Fruit fly (Drosophila melanogaster) whole organism, embryonic: ENCODE results near the gene CG9483.

ENCODE experiments used
- CG10147 ChIP-seq: fragments of 200-800 bp; sonication (Bioruptor generic); optimal IDR thresholded peaks from 2 replicates; lab custom pipeline; 2019; ENCODE audit warnings: missing biosample characterization, mild to moderate bottlenecking, missing genetic modification characterization, moderate library complexity
- CG10267 ChIP-seq: fragments of 200-800 bp; sonication (Bioruptor generic); optimal IDR thresholded peaks from 2 replicates; lab custom pipeline; 2018; ENCODE audit warnings: missing biosample characterization, mild to moderate bottlenecking, missing genetic modification characterization, moderate library complexity
- CG11560 ChIP-seq: fragments of 200-800 bp; sonication (Bioruptor generic); IDR thresholded peaks from 3 replicates; pipeline ENCODE4 v1.3.6; 2022; ENCODE audit warnings: missing biosample characterization, missing genetic modification characterization
- CG11696 ChIP-seq: fragments of 200-800 bp; sonication (Bioruptor generic); IDR thresholded peaks from 2 replicates; pipeline ENCODE4 v1.3.6; 2022; ENCODE audit warnings: missing biosample characterization, missing genetic modification characterization
- CG13296 ChIP-seq: fragments of 200-800 bp; sonication (Bioruptor generic); optimal IDR thresholded peaks from 3 replicates; lab custom pipeline; 2018; ENCODE audit warnings: missing biosample characterization, mild to moderate bottlenecking, missing genetic modification characterization
- CG13424 ChIP-seq: fragments of 200-800 bp; sonication (Bioruptor generic); optimal IDR thresholded peaks from 2 replicates; lab custom pipeline; 2019; ENCODE audit warnings: missing biosample characterization, mild to moderate bottlenecking, missing genetic modification characterization, moderate library complexity
- CG14710 ChIP-seq: fragments of 200-800 bp; sonication (Bioruptor generic); optimal IDR thresholded peaks from 3 replicates; lab custom pipeline; 2019; ENCODE audit warnings: missing biosample characterization, mild to moderate bottlenecking, missing genetic modification characterization, moderate library complexity
- CG15601 ChIP-seq: fragments of 200-800 bp; sonication (Bioruptor generic); optimal IDR thresholded peaks from 3 replicates; lab custom pipeline; 2019; ENCODE audit warnings: missing biosample characterization, mild to moderate bottlenecking, missing genetic modification characterization, moderate library complexity
- CG17186 ChIP-seq: fragments of 200-800 bp; sonication (Bioruptor generic); optimal IDR thresholded peaks from 3 replicates; lab custom pipeline; 2017; ENCODE audit warnings: missing biosample characterization, missing genetic modification reagents, missing genetic modification characterization
- CG2120 ChIP-seq: fragments of 200-800 bp; sonication (Bioruptor generic); optimal IDR thresholded peaks from 3 replicates; lab custom pipeline; 2016; ENCODE audit warnings: missing biosample characterization, missing genetic modification characterization
- CG2875 ChIP-seq: fragments of 200-800 bp; sonication (Bioruptor generic); optimal IDR thresholded peaks from 2 replicates; lab custom pipeline; 2017; ENCODE audit warnings: missing biosample characterization, mild to moderate bottlenecking, missing genetic modification characterization, missing genetic modification reagents
- CG31224 ChIP-seq: fragments of 200-800 bp; sonication (Bioruptor generic); IDR thresholded peaks from 2 replicates; pipeline ENCODE4 v1.3.6; 2022; ENCODE audit warnings: missing biosample characterization, missing genetic modification characterization
- CG34376 ChIP-seq: fragments of 200-800 bp; sonication (Bioruptor generic); optimal IDR thresholded peaks from 2 replicates; lab custom pipeline; 2018; ENCODE audit warnings: missing biosample characterization, mild to moderate bottlenecking, missing genetic modification characterization
- CG4282 ChIP-seq: fragments of 200-800 bp; sonication (Bioruptor generic); optimal IDR thresholded peaks from 2 replicates; lab custom pipeline; 2016; ENCODE audit warnings: missing biosample characterization, missing genetic modification characterization
- CG4328 ChIP-seq: fragments of 200-800 bp; sonication (Bioruptor generic); optimal IDR thresholded peaks from 3 replicates; lab custom pipeline; 2017; ENCODE audit warnings: missing biosample characterization, missing genetic modification reagents, missing genetic modification characterization
- CG4424 ChIP-seq: fragments of 200-800 bp; sonication (Bioruptor generic); optimal IDR thresholded peaks from 3 replicates; lab custom pipeline; 2016; ENCODE audit warnings: missing biosample characterization, missing genetic modification characterization
- CG4854 ChIP-seq: fragments of 200-800 bp; sonication (Bioruptor generic); optimal IDR thresholded peaks from 2 replicates; lab custom pipeline; 2016; ENCODE audit warnings: missing biosample characterization, missing genetic modification characterization, inconsistent platforms
- CG6272 ChIP-seq: fragments of 200-800 bp; sonication (Bioruptor generic); IDR thresholded peaks from 2 replicates; pipeline ENCODE4 v1.3.6; 2022; ENCODE audit warnings: missing biosample characterization, missing genetic modification characterization
- CG9876 ChIP-seq: fragments of 200-800 bp; sonication (Bioruptor generic); optimal IDR thresholded peaks from 2 replicates; lab custom pipeline; 2016; ENCODE audit warnings: missing biosample characterization, missing genetic modification characterization
- CkIIα-i1 ChIP-seq: fragments of 200-800 bp; sonication (Bioruptor generic); IDR thresholded peaks from 2 replicates; pipeline ENCODE4 v1.3.6; 2022; ENCODE audit warnings: missing biosample characterization, missing genetic modification characterization
- D19A ChIP-seq: fragments of 200-800 bp; optimal IDR thresholded peaks from 3 replicates; lab custom pipeline; 2019; ENCODE audit warnings: missing biosample characterization, mild to moderate bottlenecking, missing genetic modification characterization, moderate library complexity
- Dek ChIP-seq: fragments of 200-800 bp; sonication (Bioruptor generic); optimal IDR thresholded peaks from 3 replicates; lab custom pipeline; 2019; ENCODE audit warnings: missing biosample characterization, mild to moderate bottlenecking, missing genetic modification characterization, moderate library complexity
- Dll ChIP-seq: fragments of 200-800 bp; sonication (Bioruptor generic); IDR thresholded peaks from 4 replicates; pipeline ENCODE4 v1.3.6; 2022; ENCODE audit warnings: missing biosample characterization, missing genetic modification characterization; ENCODE audit not compliant: partially characterized antibody
- ERR ChIP-seq: fragments of 200-800 bp; sonication (Bioruptor generic); optimal IDR thresholded peaks from 2 replicates; lab custom pipeline; 2016; ENCODE audit warnings: missing biosample characterization, missing genetic modification characterization
- GATAe ChIP-seq: fragments of 200-800 bp; sonication (Bioruptor generic); conservative IDR thresholded peaks from 2 replicates; pipeline ENCODE4 v1.3.6; 2022; ENCODE audit warnings: missing biosample characterization, missing genetic modification characterization
- Gsc ChIP-seq: fragments of 200-800 bp; sonication (Bioruptor generic); IDR thresholded peaks from 2 replicates; pipeline ENCODE4 v1.3.6; 2022; ENCODE audit warnings: missing biosample characterization, missing genetic modification characterization
- Gug ChIP-seq: fragments of 200-800 bp; sonication (Bioruptor generic); IDR thresholded peaks from 4 replicates; pipeline ENCODE4 v1.3.6; 2022; ENCODE audit warnings: missing biosample characterization, missing genetic modification characterization
- HLH3B ChIP-seq: fragments of 200-800 bp; sonication (Bioruptor generic); IDR thresholded peaks from 2 replicates; pipeline ENCODE4 v1.3.6; 2022; ENCODE audit warnings: missing biosample characterization, missing genetic modification characterization
- Hand ChIP-seq: fragments of 200-800 bp; sonication (Bioruptor generic); optimal IDR thresholded peaks from 2 replicates; lab custom pipeline; 2017; ENCODE audit warnings: mild to moderate bottlenecking, missing biosample characterization, missing genetic modification reagents, missing genetic modification characterization
- Hr3 ChIP-seq: fragments of 200-800 bp; sonication (Bioruptor generic); optimal IDR thresholded peaks from 3 replicates; lab custom pipeline; 2016; ENCODE audit warnings: missing biosample characterization, missing genetic modification characterization
- Jarid2 ChIP-seq: fragments of 200-800 bp; sonication (Bioruptor generic); optimal IDR thresholded peaks from 3 replicates; lab custom pipeline; 2017; ENCODE audit warnings: mild to moderate bottlenecking, missing biosample characterization, missing genetic modification reagents, missing genetic modification characterization
- Mes4 ChIP-seq: fragments of 200-800 bp; sonication (Bioruptor generic); optimal IDR thresholded peaks from 2 replicates; lab custom pipeline; 2016; ENCODE audit warnings: missing biosample characterization, missing genetic modification characterization
- Poxn ChIP-seq: fragments of 200-800 bp; sonication (Bioruptor generic); IDR thresholded peaks from 2 replicates; pipeline ENCODE4 v1.3.6; 2022; ENCODE audit warnings: missing biosample characterization, missing genetic modification characterization
- Stat92E ChIP-seq, 3 experiments: fragments of >200 bp in 2 of 3; fragments of 200-800 bp in 1 of 3; sonication (Bioruptor generic) in 1 of 3; optimal IDR thresholded peaks; 2 replicates each; lab custom pipeline; 2017 to 2019; ENCODE audit warnings: missing biosample characterization in 3 of 3, missing genetic modification characterization in 3 of 3, mild to moderate bottlenecking in 1 of 3, moderate library complexity in 1 of 3
- bowl ChIP-seq: fragments of 200-800 bp; sonication (Bioruptor generic); IDR thresholded peaks from 2 replicates; pipeline ENCODE4 v1.3.6; 2022; ENCODE audit warnings: missing biosample characterization, missing genetic modification characterization
- cato ChIP-seq: fragments of 200-800 bp; sonication (Bioruptor generic); optimal IDR thresholded peaks from 2 replicates; lab custom pipeline; 2016; ENCODE audit warnings: missing biosample characterization, missing genetic modification characterization, borderline replicate concordance
- crc ChIP-seq: fragments of 200-800 bp; sonication (Bioruptor generic); optimal IDR thresholded peaks from 2 replicates; lab custom pipeline; 2016; ENCODE audit warnings: missing biosample characterization, missing genetic modification characterization
- dpn ChIP-seq, 2 experiments: fragments of 200-800 bp; sonication (Bioruptor generic); optimal IDR thresholded peaks; 3 replicates each; lab custom pipeline; 2016; ENCODE audit warnings: missing biosample characterization in 2 of 2, missing genetic modification characterization in 2 of 2
- fd3F ChIP-seq: fragments of 200-800 bp; sonication (Bioruptor generic); optimal IDR thresholded peaks from 2 replicates; lab custom pipeline; 2018; ENCODE audit warnings: missing biosample characterization, mild to moderate bottlenecking, missing genetic modification characterization, moderate library complexity
- fu2 ChIP-seq: fragments of 200-800 bp; sonication (Bioruptor generic); optimal IDR thresholded peaks from 2 replicates; lab custom pipeline; 2016; ENCODE audit warnings: missing biosample characterization, missing genetic modification characterization
- gro ChIP-seq: fragments of 200-800 bp; sonication (Bioruptor generic); optimal IDR thresholded peaks from 2 replicates; lab custom pipeline; 2016; ENCODE audit warnings: missing biosample characterization, missing genetic modification characterization
- ind ChIP-seq: fragments of 200-800 bp; sonication (Bioruptor generic); optimal IDR thresholded peaks from 3 replicates; lab custom pipeline; 2016; ENCODE audit warnings: missing biosample characterization, missing genetic modification characterization
- jumu ChIP-seq: fragments of 200-800 bp; sonication (Bioruptor generic); optimal IDR thresholded peaks from 3 replicates; lab custom pipeline; 2016; ENCODE audit warnings: missing biosample characterization, missing genetic modification characterization
- maf-S ChIP-seq: fragments of 200-800 bp; sonication (Bioruptor generic); optimal IDR thresholded peaks from 2 replicates; lab custom pipeline; 2016; ENCODE audit warnings: missing biosample characterization, missing genetic modification characterization
- mirr ChIP-seq: fragments of 200-800 bp; sonication (Bioruptor generic); optimal IDR thresholded peaks from 3 replicates; lab custom pipeline; 2018; ENCODE audit warnings: missing biosample characterization, mild to moderate bottlenecking, missing genetic modification characterization
- peb ChIP-seq: fragments of 200-800 bp; sonication (Bioruptor generic); IDR thresholded peaks from 2 replicates; pipeline ENCODE4 v1.3.6; 2022; ENCODE audit warnings: missing biosample characterization, missing genetic modification characterization
- phol ChIP-seq: fragments of 200-800 bp; sonication (Bioruptor generic); optimal IDR thresholded peaks from 3 replicates; lab custom pipeline; 2018; ENCODE audit warnings: missing biosample characterization, mild to moderate bottlenecking, missing genetic modification characterization, moderate library complexity
- pnt ChIP-seq: fragments of 200-800 bp; sonication (Bioruptor generic); optimal IDR thresholded peaks from 3 replicates; lab custom pipeline; 2016; ENCODE audit warnings: missing biosample characterization, missing genetic modification characterization
- repo ChIP-seq: fragments of 200-800 bp; sonication (Bioruptor generic); optimal IDR thresholded peaks from 2 replicates; lab custom pipeline; 2016; ENCODE audit warnings: missing biosample characterization, missing genetic modification characterization
- ssp ChIP-seq: fragments of 200-800 bp; sonication (Bioruptor generic); IDR thresholded peaks from 2 replicates; pipeline ENCODE4 v1.3.6; 2022; ENCODE audit warnings: missing biosample characterization, missing genetic modification characterization
- zen ChIP-seq: fragments of 200-800 bp; sonication (Bioruptor generic); optimal IDR thresholded peaks from 3 replicates; lab custom pipeline; 2018; ENCODE audit warnings: missing biosample characterization, mild to moderate bottlenecking, missing genetic modification characterization, moderate library complexity
- zf30C ChIP-seq: fragments of 200-800 bp; sonication (Bioruptor generic); optimal IDR thresholded peaks from 3 replicates; lab custom pipeline; 2018; ENCODE audit warnings: missing biosample characterization, mild to moderate bottlenecking, missing genetic modification characterization

The CG9483 gene

dm6 chr2L:8888720-8889119 is 22.2 kb downstream of the CG9483 start (continued):
- no peak for TF ChIP-seq fd3F
- peak in 1 of 2 experiments; percentile 12 for TF ChIP-seq dpn (GFP tag; optimal IDR thresholded peaks at IDR 0.05; lab: Kevin White, UChicago)
- no peak for TF ChIP-seq CG4424 (GFP tag; lab: Kevin White, UChicago)
- TF ChIP-seq CkIIα-i1 (GFP tag; lab: Robert Waterston, UW) = no peak
- no peak for TF ChIP-seq bowl
- peak; percentile 61 for TF ChIP-seq CG14710 (tag; lab: Kevin White, UChicago)
- TF ChIP-seq CG10147 = no peak
- TF ChIP-seq CG11696 (GFP tag; lab: Robert Waterston, UW) = no peak
- TF ChIP-seq Dek (tag; lab: Kevin White, UChicago) = no peak
- TF ChIP-seq ERR (GFP tag; lab: Kevin White, UChicago) = no peak
- no peak for TF ChIP-seq fu2 (GFP tag; lab: Kevin White, UChicago)
- TF ChIP-seq Poxn (GFP tag; lab: Robert Waterston, UW) = no peak
- TF ChIP-seq repo (GFP tag; lab: Kevin White, UChicago) = no peak
- no peak for TF ChIP-seq CG4282
- TF ChIP-seq gro = peak; percentile 63
- no peak for TF ChIP-seq Gsc (GFP tag; lab: Robert Waterston, UW)
- TF ChIP-seq peb (GFP tag; lab: Robert Waterston, UW) = no peak
- no peak for TF ChIP-seq mirr (GFP tag; lab: Kevin White, UChicago)
- TF ChIP-seq Dll (GFP tag; lab: Robert Waterston, UW) = no peak
- no peak for TF ChIP-seq CG13424
- no peak for TF ChIP-seq CG4854
- peak; percentile 99 for TF ChIP-seq D19A (tag; lab: Kevin White, UChicago)
- no peak for TF ChIP-seq jumu (GFP tag; lab: Kevin White, UChicago)
- TF ChIP-seq Mes4 = no peak
- no peak for TF ChIP-seq cato (GFP tag; lab: Kevin White, UChicago)
- no peak for TF ChIP-seq Gug
- no peak for TF ChIP-seq CG13296 (GFP tag; lab: Kevin White, UChicago)
- no peak for TF ChIP-seq pnt (GFP tag; lab: Kevin White, UChicago)
- no peak for TF ChIP-seq ssp (GFP tag; lab: Robert Waterston, UW)
- no peak for TF ChIP-seq HLH3B (GFP tag; lab: Robert Waterston, UW)
- no peak for TF ChIP-seq CG9876 (GFP tag; lab: Kevin White, UChicago)
- TF ChIP-seq Hr3 (GFP tag; lab: Kevin White, UChicago) = no peak
- no peak for TF ChIP-seq CG6272 (GFP tag; lab: Robert Waterston, UW)
- TF ChIP-seq CG31224 (GFP tag; lab: Robert Waterston, UW) = no peak
- TF ChIP-seq CG34376 (GFP tag; lab: Kevin White, UChicago) = no peak
- no peak for TF ChIP-seq GATAe (GFP tag; lab: Robert Waterston, UW)
- no peak for TF ChIP-seq zf30C (GFP tag; lab: Kevin White, UChicago)
- TF ChIP-seq zen (tag; lab: Kevin White, UChicago) = peak; percentile 18
- TF ChIP-seq CG2120 (GFP tag; lab: Kevin White, UChicago) = no peak
- TF ChIP-seq CG15601 (tag; lab: Kevin White, UChicago) = peak; percentile 26
- TF ChIP-seq CG10267 (tag; lab: Kevin White, UChicago) = peak; percentile 37
- no peak for TF ChIP-seq crc (GFP tag; lab: Kevin White, UChicago)
- TF ChIP-seq ind = no peak
- TF ChIP-seq CG11560 (tag; lab: Robert Waterston, UW) = no peak
- TF ChIP-seq CG2875 (GFP tag; lab: Kevin White, UChicago) = no peak
- TF ChIP-seq Hand (GFP tag; lab: Kevin White, UChicago) = no peak
- TF ChIP-seq CG4328 (GFP tag; lab: Kevin White, UChicago) = no peak
- peak in 1 of 3 experiments; percentile 54 for TF ChIP-seq Stat92E (GFP tag; optimal IDR thresholded peaks at IDR 0.05; lab: Kevin White, UChicago)
- peak; percentile 6 for TF ChIP-seq Jarid2 (GFP tag; lab: Kevin White, UChicago)
- no peak for TF ChIP-seq maf-S
- peak; percentile 52 for TF ChIP-seq phol (tag; lab: Kevin White, UChicago)
- TF ChIP-seq CG17186 (GFP tag; lab: Kevin White, UChicago) = no peak
